Worm (Caenorhabditis elegans): ENCODE data around the gene F38B7.2.

Gene F38B7.2

DNA sequence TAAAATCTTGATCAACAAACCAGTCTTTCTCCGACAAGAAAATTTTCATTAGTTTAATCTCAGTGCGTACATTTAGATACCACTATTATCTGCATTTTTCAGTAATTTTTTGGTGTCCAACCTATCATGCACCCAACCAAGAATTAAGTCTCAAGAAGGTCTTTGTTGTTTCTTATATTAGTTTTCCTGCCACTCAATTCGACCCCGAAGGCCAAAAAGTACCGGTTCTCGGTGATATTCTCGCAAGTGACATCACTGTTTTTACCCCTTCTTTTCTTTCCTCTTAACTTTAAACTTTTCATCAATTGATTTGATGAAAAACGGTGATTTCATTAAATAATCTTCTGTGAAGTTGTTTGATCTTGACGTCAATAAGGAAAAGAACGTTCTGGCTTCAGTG is at the start of gene F38B7.2:
F38B7.2 (plus strand) TSS at position 400 of the 400 bp plus-strand sequence.
- TF ChIP-seq elt-3 (tag; optimal IDR thresholded peaks at IDR 0.05) = no peak
- no peak for TF ChIP-seq sem-2 (GFP tag; optimal IDR thresholded peaks at IDR 0.05)
- no peak for TF ChIP-seq hlh-1 (tag; optimal IDR thresholded peaks at IDR 0.05)
- TF ChIP-seq ceh-83 (GFP tag; optimal IDR thresholded peaks at IDR 0.05) = no peak
- no peak for TF ChIP-seq elt-1 (tag; optimal IDR thresholded peaks at IDR 0.05; ENCODE audit: borderline replicate concordance, insufficient read depth)
- no peak for TF ChIP-seq tbx-8 (GFP tag; optimal IDR thresholded peaks at IDR 0.05)
- no peak for TF ChIP-seq lin-13 (tag; optimal IDR thresholded peaks at IDR 0.05)
- TF ChIP-seq zip-8 (tag; optimal IDR thresholded peaks at IDR 0.05) = no peak

DNA sequence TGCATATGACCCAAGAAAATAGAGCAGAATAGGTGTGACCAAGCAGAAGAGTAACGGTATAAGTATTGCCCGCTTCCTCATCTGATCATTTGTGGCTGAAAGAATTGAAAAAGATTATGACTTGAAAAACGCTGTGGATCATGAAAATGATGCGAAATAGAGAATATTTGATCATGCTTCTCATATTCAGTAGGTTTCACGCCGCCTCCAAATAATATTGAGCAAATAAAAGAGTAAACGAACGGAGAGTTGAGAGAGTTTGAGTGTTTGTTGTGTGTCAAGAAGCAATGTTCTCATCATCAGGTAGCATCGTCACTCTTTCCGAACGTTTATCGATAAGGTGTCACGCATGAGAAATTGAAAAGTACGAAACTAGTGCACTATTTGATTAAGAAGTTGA is 47.5 kb upstream of the F38B7.2 start, which contains the start of gene htrl-1:
htrl-1 (minus strand) TSS at position 101 of the 400 bp plus-strand sequence.
- TF ChIP-seq mep-1 (tag; optimal IDR thresholded peaks at IDR 0.05) = no peak
- TF ChIP-seq hlh-1 (tag; optimal IDR thresholded peaks at IDR 0.05) = no peak
- TF ChIP-seq elt-1 (tag; optimal IDR thresholded peaks at IDR 0.05; ENCODE audit: borderline replicate concordance, insufficient read depth) = no peak
- TF ChIP-seq M03D4.4 (tag; optimal IDR thresholded peaks at IDR 0.05) = no peak
- TF ChIP-seq nhr-28 (tag; optimal IDR thresholded peaks at IDR 0.05) = no peak
- TF ChIP-seq ztf-11 (tag; optimal IDR thresholded peaks at IDR 0.05) = no peak
- TF ChIP-seq mab-5 (tag; optimal IDR thresholded peaks at IDR 0.05) = no peak

DNA sequence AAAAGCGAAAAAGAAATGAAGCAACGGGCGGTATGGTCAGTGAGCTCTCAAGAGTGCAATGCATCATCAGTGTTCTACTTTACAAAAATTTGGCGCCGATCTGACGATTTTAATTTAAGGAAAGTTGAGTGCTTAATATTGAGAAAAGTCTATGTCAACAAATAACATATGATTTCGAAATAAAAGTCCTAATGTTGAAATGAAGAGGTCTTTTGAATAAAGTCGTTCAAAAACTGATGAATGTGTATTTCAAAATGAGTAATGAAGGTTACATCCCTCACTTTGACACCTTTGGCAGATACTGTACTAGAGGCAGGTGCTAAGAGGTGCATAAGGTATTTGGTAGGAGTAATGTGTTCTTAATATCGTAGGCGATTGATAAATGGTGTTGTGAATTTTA is 46.3 kb upstream of the F38B7.2 start:
- no peak for TF ChIP-seq lsy-2 (tag; optimal IDR thresholded peaks at IDR 0.05)
- no peak for TF ChIP-seq ceh-39 (tag; optimal IDR thresholded peaks at IDR 0.05)
- no peak for TF ChIP-seq flh-1 (GFP tag; optimal IDR thresholded peaks at IDR 0.05)
- no peak for TF ChIP-seq lin-32 (GFP tag; optimal IDR thresholded peaks at IDR 0.05)
- TF ChIP-seq mls-2 (tag; optimal IDR thresholded peaks at IDR 0.05) = no peak
- no peak for TF ChIP-seq pha-4 (tag; optimal IDR thresholded peaks at IDR 0.05)
- no peak for TF ChIP-seq ceh-83 (GFP tag; optimal IDR thresholded peaks at IDR 0.05)
- no peak for TF ChIP-seq snpc-4 (tag; optimal IDR thresholded peaks at IDR 0.05)
- no peak for TF ChIP-seq nhr-237 (tag; optimal IDR thresholded peaks at IDR 0.05)
- no peak for TF ChIP-seq nhr-12 (tag; optimal IDR thresholded peaks at IDR 0.05)
- no peak for TF ChIP-seq ces-1 (GFP tag; optimal IDR thresholded peaks at IDR 0.05)
- no peak for TF ChIP-seq unc-62 (GFP tag; optimal IDR thresholded peaks at IDR 0.05)
- TF ChIP-seq drap-1 (GFP tag; optimal IDR thresholded peaks at IDR 0.05) = no peak
- TF ChIP-seq mep-1 (tag; optimal IDR thresholded peaks at IDR 0.05) = no peak
- no peak for TF ChIP-seq elt-1 (tag; optimal IDR thresholded peaks at IDR 0.05; ENCODE audit: borderline replicate concordance, insufficient read depth)
- TF ChIP-seq M03D4.4 (tag; optimal IDR thresholded peaks at IDR 0.05) = no peak
- TF ChIP-seq nhr-28 (tag; optimal IDR thresholded peaks at IDR 0.05) = no peak
- TF ChIP-seq hlh-1 (tag; optimal IDR thresholded peaks at IDR 0.05) = no peak
- TF ChIP-seq sem-2 (GFP tag; optimal IDR thresholded peaks at IDR 0.05) = no peak
- TF ChIP-seq blmp-1 (tag; optimal IDR thresholded peaks at IDR 0.05) = no peak

DNA sequence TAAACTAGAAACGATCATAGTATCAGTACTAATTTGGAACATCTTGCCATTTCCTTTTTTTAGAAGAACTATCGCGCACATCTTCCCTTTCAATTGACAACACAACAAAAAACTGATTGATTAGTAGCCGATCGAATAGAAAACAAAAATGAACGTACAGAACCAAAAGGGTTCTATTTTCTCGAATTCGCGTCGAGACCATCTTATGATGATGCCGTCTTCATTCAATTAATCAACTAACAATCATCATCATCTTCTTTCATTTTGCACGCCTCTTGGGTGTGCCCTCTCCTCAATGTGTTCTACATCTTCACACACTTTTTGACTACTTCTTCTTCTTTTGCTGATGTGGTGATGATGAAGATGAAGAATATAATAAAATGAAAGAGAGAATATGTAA is 44.0 kb upstream of the F38B7.2 start:
- no peak for TF ChIP-seq ceh-83 (GFP tag; optimal IDR thresholded peaks at IDR 0.05)

DNA sequence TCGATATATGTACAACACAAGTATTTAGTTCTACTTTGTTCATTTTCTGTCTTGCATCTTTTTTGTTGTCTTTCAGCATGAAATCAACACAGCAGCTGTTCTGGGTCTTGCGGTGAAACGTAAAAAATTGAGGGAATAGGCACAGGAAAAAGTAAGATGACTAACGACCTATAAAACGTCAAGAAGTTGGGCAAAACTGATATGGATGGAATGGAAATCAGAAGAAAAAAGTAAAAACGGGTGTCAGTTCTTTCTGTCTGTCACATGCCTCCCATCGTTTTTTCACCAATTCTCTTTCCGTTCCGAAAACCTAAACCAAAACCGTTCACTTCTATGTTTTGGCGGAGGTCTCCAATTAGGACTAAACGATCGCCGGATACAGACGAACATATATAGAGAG is 42.8 kb upstream of the F38B7.2 start:
- TF ChIP-seq nhr-28 (tag; optimal IDR thresholded peaks at IDR 0.05) = no peak
- no peak for TF ChIP-seq hlh-1 (tag; optimal IDR thresholded peaks at IDR 0.05)
- no peak for TF ChIP-seq elt-1 (tag; optimal IDR thresholded peaks at IDR 0.05; ENCODE audit: borderline replicate concordance, insufficient read depth)
- TF ChIP-seq nhr-237 (tag; optimal IDR thresholded peaks at IDR 0.05) = no peak
- no peak for TF ChIP-seq snpc-4 (tag; optimal IDR thresholded peaks at IDR 0.05)
- no peak for TF ChIP-seq drap-1 (GFP tag; optimal IDR thresholded peaks at IDR 0.05)
- no peak for TF ChIP-seq unc-39 (tag; optimal IDR thresholded peaks at IDR 0.05)
- TF ChIP-seq ztf-11 (tag; optimal IDR thresholded peaks at IDR 0.05) = no peak

DNA sequence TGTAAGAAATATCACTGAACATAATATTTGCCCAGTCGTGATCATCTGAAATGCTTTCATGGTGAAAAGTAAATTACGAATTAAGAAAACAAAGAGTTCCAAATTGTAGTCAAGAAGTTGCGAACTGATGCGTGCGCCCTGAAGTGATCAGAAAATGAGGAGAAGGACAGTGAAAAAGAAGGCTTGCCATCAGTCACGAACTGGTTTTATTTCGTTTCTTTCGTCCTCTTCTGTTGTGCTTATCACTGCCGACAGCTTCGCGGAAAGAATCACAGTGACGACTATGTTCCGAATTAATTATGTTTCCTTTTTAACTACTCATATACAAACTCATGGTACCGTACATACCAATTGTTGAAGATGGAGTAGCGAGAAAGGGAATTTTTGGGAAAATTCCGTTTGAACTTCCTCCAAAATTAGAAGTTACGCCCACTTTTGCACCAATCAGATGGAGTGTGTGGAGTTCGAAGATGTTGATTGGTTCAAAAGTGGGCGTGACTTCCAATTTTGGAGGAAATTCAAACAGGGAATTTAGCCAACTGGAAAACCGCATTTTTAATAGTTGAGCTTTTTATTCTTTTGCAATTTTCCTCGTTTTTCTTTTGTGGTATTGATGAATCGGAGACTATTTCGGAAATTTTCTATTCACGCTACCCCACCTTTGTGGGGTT is 40.5 kb upstream of the F38B7.2 start, which contains the start of gene C55A6.12:
C55A6.12 (minus strand) TSS at position 51 of the 671 bp plus-strand sequence.
- TF ChIP-seq drap-1 (GFP tag; optimal IDR thresholded peaks at IDR 0.05) (no peak), ceh-39 (tag; optimal IDR thresholded peaks at IDR 0.05) (no peak), mab-5 (tag; optimal IDR thresholded peaks at IDR 0.05) (no peak), tbx-8 (GFP tag; optimal IDR thresholded peaks at IDR 0.05) (no peak), ces-1 (GFP tag; optimal IDR thresholded peaks at IDR 0.05) (no peak)

All from whole organism, mixed stage, embryonic.